Worm (Caenorhabditis elegans): ENCODE data around the gene K12H4.3.

DNA sequence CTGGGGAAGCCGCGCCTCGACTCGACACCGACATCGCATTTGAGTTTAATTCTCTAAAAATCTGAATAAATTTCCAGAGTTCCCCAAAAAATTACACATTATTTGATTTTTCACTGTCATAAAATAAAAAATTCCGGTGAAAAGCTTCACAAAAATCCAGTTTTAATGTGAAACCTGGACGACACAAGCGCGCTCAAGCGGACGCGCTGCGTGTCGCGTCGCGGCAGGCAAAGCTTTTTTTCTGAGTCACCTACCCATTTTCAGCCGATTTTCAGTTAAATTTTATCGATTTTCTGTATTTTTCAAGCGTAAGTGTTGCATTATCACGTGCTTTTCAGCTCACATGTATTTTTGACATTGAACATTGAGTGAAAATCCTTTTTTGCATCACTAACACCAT lies 36.1 kb upstream of the K12H4.3 start, which contains the start of gene cit-1.1:
- TF ChIP-seq nhr-237 (tag; optimal IDR thresholded peaks at IDR 0.05), result no peak
- TF ChIP-seq fkh-10 (GFP tag; optimal IDR thresholded peaks at IDR 0.05), result no peak
- TF ChIP-seq nhr-25 (tag; optimal IDR thresholded peaks at IDR 0.05), result no peak
- no peak for TF ChIP-seq zag-1 (tag; optimal IDR thresholded peaks at IDR 0.05)
- no peak for TF ChIP-seq fos-1 (tag; optimal IDR thresholded peaks at IDR 0.05)
- no peak for TF ChIP-seq ceh-82 (tag; optimal IDR thresholded peaks at IDR 0.05)
- TF ChIP-seq nhr-23 (tag; optimal IDR thresholded peaks at IDR 0.05), result no peak
- TF ChIP-seq pqm-1 (tag; optimal IDR thresholded peaks at IDR 0.05), result no peak
- no peak for TF ChIP-seq snpc-4 (tag; optimal IDR thresholded peaks at IDR 0.05)
- TF ChIP-seq R02D3.7 (tag; optimal IDR thresholded peaks at IDR 0.05), result no peak
- TF ChIP-seq nhr-28 (tag; optimal IDR thresholded peaks at IDR 0.05), result no peak
- no peak for TF ChIP-seq nhr-77 (tag; optimal IDR thresholded peaks at IDR 0.05)
- TF ChIP-seq ceh-28 (tag; optimal IDR thresholded peaks at IDR 0.05), result no peak

Measured in whole organism, L3 larva.